Fruit fly (Drosophila melanogaster): Measurements from ENCODE around the gene Rad60.

DNA sequence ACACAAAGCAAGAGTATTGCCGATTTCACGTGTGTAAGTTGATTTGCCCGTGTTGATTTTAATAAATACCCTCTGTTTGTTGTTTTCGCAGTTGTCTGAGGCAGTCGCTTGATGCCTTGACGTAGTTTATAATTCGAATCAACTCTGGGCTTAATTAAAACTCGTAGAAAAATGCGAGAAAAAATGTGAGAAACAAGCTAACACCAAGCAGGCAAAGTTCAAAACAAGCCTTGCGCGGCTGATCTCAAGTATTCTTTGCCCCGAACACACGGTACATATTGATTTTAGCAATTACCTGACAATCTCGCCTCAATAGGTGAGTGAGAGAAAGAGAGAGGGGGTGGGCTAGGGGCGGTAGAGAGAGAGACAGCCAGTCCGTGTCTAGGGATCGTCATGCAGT, 26.0 kb downstream of the Rad60 start:
- TF ChIP-seq Sin3A (optimal IDR thresholded peaks at IDR 0.05) (no peak), insv (optimal IDR thresholded peaks at IDR 0.05) (no peak), ttk (optimal IDR thresholded peaks at IDR 0.05) (no peak), psq (optimal IDR thresholded peaks at IDR 0.05) (no peak)
